Fruit fly (Drosophila melanogaster): ENCODE data around the gene Ca-beta.
A peak's percentile ranks its signal among the peaks of the same experiment; 100 is the strongest.

The Ca-beta gene

DNA sequence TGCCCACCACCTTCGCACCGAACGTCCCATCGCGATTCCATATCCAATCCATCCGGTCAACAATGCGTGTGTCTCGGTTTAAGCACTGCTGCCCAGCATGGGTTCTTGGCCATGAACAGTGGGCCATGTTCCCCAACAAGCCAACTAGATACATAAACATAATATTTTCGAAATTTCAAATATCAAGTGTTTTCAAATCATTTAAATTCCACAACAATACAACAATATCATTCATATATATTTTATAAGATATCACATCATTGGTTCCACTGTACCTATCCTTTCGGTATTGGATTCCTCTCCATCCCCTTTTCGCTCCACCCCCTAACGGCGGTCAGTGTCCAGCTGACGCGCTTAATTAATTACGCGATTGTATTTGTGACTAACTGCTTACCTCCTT lies 18.7 kb upstream of the Ca-beta start (continued):
- TF ChIP-seq Ptx1 (GFP tag; IDR thresholded peaks at IDR 0.05) (0 out of 2 replicates have a peak, but pooled peaks have one; percentile 28), C15 (GFP tag; IDR thresholded peaks at IDR 0.05) (0 out of 3 replicates have a peak, but pooled peaks have one; percentile 24), Hr51 (GFP tag; optimal IDR thresholded peaks at IDR 0.05) (peak in 1 of 2 experiments; percentile 6), bsh (GFP tag; optimal IDR thresholded peaks at IDR 0.05) (peak in 1 of 2 experiments; percentile 38), CG9727 (GFP tag; optimal IDR thresholded peaks at IDR 0.05) (peak; percentile 21), CG2678 (tag; optimal IDR thresholded peaks at IDR 0.05) (peak; percentile 31), CG32772 (GFP tag; IDR thresholded peaks at IDR 0.05) (peak; percentile 50; the same call in 1 of the 2 replicates), CG2120 (GFP tag; optimal IDR thresholded peaks at IDR 0.05) (peak; percentile 20), CG6689 (GFP tag; IDR thresholded peaks at IDR 0.05) (peak; percentile 53), CG10979 (tag; optimal IDR thresholded peaks at IDR 0.05) (peak; percentile 47), Blimp-1 (GFP tag; optimal IDR thresholded peaks at IDR 0.05) (peak; percentile 36), H15 (GFP tag; IDR thresholded peaks at IDR 0.05) (peak; percentile 7; the same call in 1 of the 3 replicates), pan (optimal IDR thresholded peaks at IDR 0.05) (no peak), pan (GFP tag; optimal IDR thresholded peaks at IDR 0.05 in 1 of 2, IDR thresholded peaks at IDR 0.05 in 1 of 2) (peak in 1 of 2 experiments; percentile 31), Hsf (GFP tag; optimal IDR thresholded peaks at IDR 0.05) (peak; percentile 10), CG17829 (tag; optimal IDR thresholded peaks at IDR 0.05) (peak; percentile 0), ci (GFP tag; IDR thresholded peaks at IDR 0.05) (peak; percentile 62; the same call in 1 of the 3 replicates), CG4730 (GFP tag; IDR thresholded peaks at IDR 0.05) (0 out of 2 replicates have a peak, but pooled peaks have one; percentile 11), CG11504 (tag; optimal IDR thresholded peaks at IDR 0.05) (peak; percentile 1), prd (optimal IDR thresholded peaks at IDR 0.05) (no peak), prd (GFP tag; IDR thresholded peaks at IDR 0.05) (peak; percentile 63), CG30403 (GFP tag; optimal IDR thresholded peaks at IDR 0.05) (peak; percentile 3), phol (tag; optimal IDR thresholded peaks at IDR 0.05) (peak; percentile 21), repo (GFP tag; optimal IDR thresholded peaks at IDR 0.05) (no peak), Oli (tag; optimal IDR thresholded peaks at IDR 0.05) (peak; percentile 25), CG4424 (GFP tag; optimal IDR thresholded peaks at IDR 0.05) (peak; percentile 12), Xrp1 (GFP tag; IDR thresholded peaks at IDR 0.05) (peak; percentile 77), CG4854 (GFP tag; optimal IDR thresholded peaks at IDR 0.05) (no peak), sim (GFP tag; IDR thresholded peaks at IDR 0.05) (0 out of 2 replicates have a peak, but pooled peaks have one; percentile 30), CG1603 (tag; optimal IDR thresholded peaks at IDR 0.05) (peak; percentile 46), HHEX (GFP tag; optimal IDR thresholded peaks at IDR 0.05) (peak; percentile 3), CG7963 (GFP tag; IDR thresholded peaks at IDR 0.05; ENCODE audit: partially characterized antibody) (no peak), sens (GFP tag) (peak; percentile 78), psq (GFP tag; optimal IDR thresholded peaks at IDR 0.05) (no peak), gsb (GFP tag; IDR thresholded peaks at IDR 0.05) (no peak), CG2712 (tag; optimal IDR thresholded peaks at IDR 0.05) (peak; percentile 23), ara (GFP tag; IDR thresholded peaks at IDR 0.05) (peak; percentile 44; the same call in 1 of the 2 replicates), dmrt11E (tag; optimal IDR thresholded peaks at IDR 0.05) (peak; percentile 21), gem (tag; optimal IDR thresholded peaks at IDR 0.05) (peak; percentile 51), CG11093 (GFP tag; IDR thresholded peaks at IDR 0.05) (0 out of 3 replicates have a peak, but pooled peaks have one; percentile 11), ems (GFP tag; optimal IDR thresholded peaks at IDR 0.05) (peak; percentile 4), Gug (GFP tag; IDR thresholded peaks at IDR 0.05) (0 out of 4 replicates have a peak, but pooled peaks have one; percentile 26), zen (tag; optimal IDR thresholded peaks at IDR 0.05) (peak; percentile 17), jing (GFP tag; optimal IDR thresholded peaks at IDR 0.05) (no peak), CG6813 (GFP tag; optimal IDR thresholded peaks at IDR 0.05) (no peak), nmo (GFP tag; optimal IDR thresholded peaks at IDR 0.05) (peak; percentile 4), crp (GFP tag; optimal IDR thresholded peaks at IDR 0.05) (no peak), Sox102F (GFP tag; optimal IDR thresholded peaks at IDR 0.05) (peak; percentile 28), Rx (GFP tag; IDR thresholded peaks at IDR 0.05) (peak; percentile 29; the same call in 1 of the 2 replicates), org-1 (GFP tag; optimal IDR thresholded peaks at IDR 0.05) (no peak)
